Worm (Caenorhabditis elegans) whole organism, young adult: Measurements from ENCODE around the gene C34C12.1.

Experiments
- F33H1.4 ChIP-seq: fragments of 200-800 bp; sonication (Bioruptor generic); IDR thresholded peaks from 2 replicates; pipeline ENCODE4 v1.3.6; 2022; ENCODE audit warnings: missing genetic modification reagents, missing genetic modification characterization, missing compliant biosample characterization
- F37B4.10 ChIP-seq: fragments of 200-800 bp; sonication (Bioruptor generic); IDR thresholded peaks from 2 replicates; pipeline ENCODE4 v1.3.6; 2022; ENCODE audit warnings: missing genetic modification characterization, missing compliant biosample characterization
- F39B2.1 ChIP-seq: fragments of 200-800 bp; sonication (Bioruptor generic); IDR thresholded peaks from 2 replicates; pipeline ENCODE4 v1.3.6; 2022; ENCODE audit warnings: missing genetic modification reagents, missing genetic modification characterization, missing compliant biosample characterization
- F55B11.4 ChIP-seq: sonication (generic microtip); optimal IDR thresholded peaks from 2 replicates; lab custom pipeline; 2016; ENCODE audit warnings: missing compliant biosample characterization, missing genetic modification characterization, borderline replicate concordance; ENCODE audit not compliant: insufficient read depth
- K12H6.12 ChIP-seq: fragments of 200-800 bp; sonication (Bioruptor generic); optimal IDR thresholded peaks from 2 replicates; lab custom pipeline; 2018; ENCODE audit warnings: mild to moderate bottlenecking, missing genetic modification characterization, missing compliant biosample characterization
- T07F8.4 ChIP-seq: sonication (generic microtip); optimal IDR thresholded peaks from 2 replicates; lab custom pipeline; 2016; ENCODE audit warnings: mild to moderate bottlenecking, missing genetic modification characterization, moderate library complexity, missing compliant biosample characterization
- ZK185.1 ChIP-seq: sonication (generic microtip); optimal IDR thresholded peaks from 2 replicates; lab custom pipeline; 2016; ENCODE audit warnings: mild to moderate bottlenecking, missing genetic modification characterization, missing compliant biosample characterization; ENCODE audit not compliant: poor library complexity, severe bottlenecking
- akir-1 ChIP-seq: fragments of 200-800 bp; sonication (Bioruptor generic); optimal IDR thresholded peaks from 2 replicates; lab custom pipeline; 2018; ENCODE audit warnings: mild to moderate bottlenecking, missing genetic modification characterization, moderate library complexity, missing compliant biosample characterization
- atf-7 ChIP-seq: sonication (generic microtip); optimal IDR thresholded peaks from 2 replicates; lab custom pipeline; 2017; ENCODE audit warnings: mild to moderate bottlenecking, missing genetic modification characterization, missing compliant biosample characterization
- attf-3 ChIP-seq: fragments of 200-800 bp; sonication (Bioruptor generic); conservative IDR thresholded peaks from 2 replicates; pipeline ENCODE4 v1.3.6; 2022; ENCODE audit warnings: missing genetic modification reagents, missing genetic modification characterization, missing compliant biosample characterization
- attf-5 ChIP-seq: fragments of 200-800 bp; sonication (Bioruptor generic); optimal IDR thresholded peaks from 2 replicates; lab custom pipeline; 2018; ENCODE audit warnings: mild to moderate bottlenecking, missing genetic modification characterization, missing compliant biosample characterization
- ceh-100 ChIP-seq: fragments of 200-800 bp; sonication (Bioruptor generic); IDR thresholded peaks from 2 replicates; pipeline ENCODE4 v1.3.6; 2022; ENCODE audit warnings: missing genetic modification reagents, missing genetic modification characterization, missing compliant biosample characterization
- ceh-27 ChIP-seq: fragments of 200-800 bp; sonication (Bioruptor generic); optimal IDR thresholded peaks from 2 replicates; lab custom pipeline; 2018; ENCODE audit warnings: mild to moderate bottlenecking, missing genetic modification characterization, moderate library complexity, missing compliant biosample characterization
- ceh-91 ChIP-seq: fragments of 200-800 bp; sonication (Bioruptor generic); IDR thresholded peaks from 2 replicates; pipeline ENCODE4 v1.3.6; 2022; ENCODE audit warnings: missing genetic modification reagents, missing genetic modification characterization, missing compliant biosample characterization
- dpff-1 ChIP-seq: sonication (generic microtip); optimal IDR thresholded peaks from 2 replicates; lab custom pipeline; 2017; ENCODE audit warnings: mild to moderate bottlenecking, missing genetic modification characterization, missing compliant biosample characterization
- dpl-1 ChIP-seq: fragments of 150-350 bp; optimal IDR thresholded peaks from 2 replicates; lab custom pipeline; 2014; ENCODE audit warnings: missing biosample characterization, missing genetic modification reagents, missing genetic modification characterization
- efl-1 ChIP-seq: fragments of 150-350 bp; optimal IDR thresholded peaks from 2 replicates; lab custom pipeline; 2014; ENCODE audit warnings: missing biosample characterization, missing genetic modification reagents, missing genetic modification characterization
- egl-18 ChIP-seq: fragments of 200-800 bp; sonication (Bioruptor generic); IDR thresholded peaks from 2 replicates; pipeline ENCODE4 v1.3.6; 2022; ENCODE audit warnings: missing genetic modification reagents, missing genetic modification characterization, missing compliant biosample characterization
- hlh-26 ChIP-seq: fragments of 200-800 bp; sonication (Bioruptor generic); conservative IDR thresholded peaks from 2 replicates; pipeline ENCODE4 v1.3.6; 2022; ENCODE audit warnings: missing genetic modification reagents, missing genetic modification characterization, missing compliant biosample characterization
- hmg-20 ChIP-seq: fragments of 200-800 bp; sonication (Bioruptor generic); IDR thresholded peaks from 2 replicates; pipeline ENCODE4 v1.3.6; 2022; ENCODE audit warnings: missing genetic modification reagents, missing genetic modification characterization, missing compliant biosample characterization
- lag-1 ChIP-seq: fragments of 200-800 bp; sonication (Bioruptor generic); IDR thresholded peaks from 2 replicates; pipeline ENCODE4 v1.3.6; 2022; ENCODE audit warnings: missing genetic modification reagents, missing genetic modification characterization, missing compliant biosample characterization
- lin-40 ChIP-seq: sonication (generic microtip); optimal IDR thresholded peaks from 2 replicates; lab custom pipeline; 2016; ENCODE audit warnings: missing genetic modification characterization, mild to moderate bottlenecking, missing compliant biosample characterization, missing genotype, missing genetic modification reagents
- madf-3 ChIP-seq: fragments of 200-800 bp; sonication (Bioruptor generic); IDR thresholded peaks from 2 replicates; pipeline ENCODE4 v1.3.6; 2022; ENCODE audit warnings: missing genetic modification reagents, missing genetic modification characterization, missing compliant biosample characterization
- mel-28 ChIP-seq: sonication (generic microtip); optimal IDR thresholded peaks from 2 replicates; lab custom pipeline; 2016; ENCODE audit warnings: borderline replicate concordance, mild to moderate bottlenecking, missing genetic modification characterization, missing compliant biosample characterization
- nfya-1 ChIP-seq: sonication (generic microtip); optimal IDR thresholded peaks from 2 replicates; lab custom pipeline; 2017; ENCODE audit warnings: antibody characterized with exemption, missing compliant biosample characterization, missing genetic modification characterization, borderline replicate concordance; ENCODE audit not compliant: insufficient read depth
- nfyb-1 ChIP-seq: fragments of 200-800 bp; sonication (Bioruptor generic); IDR thresholded peaks from 2 replicates; pipeline ENCODE4 v1.3.6; 2022; ENCODE audit warnings: missing genetic modification reagents, missing genetic modification characterization, missing compliant biosample characterization
- nhr-120 ChIP-seq: fragments of 200-800 bp; sonication (Bioruptor generic); IDR thresholded peaks from 2 replicates; pipeline ENCODE4 v1.3.6; 2022; ENCODE audit warnings: missing genetic modification characterization, missing compliant biosample characterization
- nhr-27 ChIP-seq: fragments of 200-800 bp; sonication (Bioruptor generic); optimal IDR thresholded peaks from 2 replicates; lab custom pipeline; 2018; ENCODE audit warnings: mild to moderate bottlenecking, missing genetic modification characterization, moderate library complexity, missing compliant biosample characterization
- nhr-80 ChIP-seq: sonication (generic microtip); optimal IDR thresholded peaks from 2 replicates; lab custom pipeline; 2016; ENCODE audit warnings: missing genetic modification characterization, missing compliant biosample characterization
- nhr-90 ChIP-seq: sonication (generic microtip); optimal IDR thresholded peaks from 2 replicates; lab custom pipeline; 2016; ENCODE audit warnings: missing genotype, mild to moderate bottlenecking, missing genetic modification characterization, missing compliant biosample characterization
- rec-8 ChIP-seq, 2 experiments: sonication (generic microtip); optimal IDR thresholded peaks; 2 replicates each; lab custom pipeline; 2016; ENCODE audit warnings: mild to moderate bottlenecking in 2 of 2, missing genetic modification characterization in 2 of 2, missing genetic modification reagents in 2 of 2, missing genotype in 2 of 2, missing biosample characterization in 1 of 2, missing compliant biosample characterization in 1 of 2, moderate library complexity in 1 of 2
- repo-1 ChIP-seq: sonication (generic microtip); optimal IDR thresholded peaks from 2 replicates; lab custom pipeline; 2017; ENCODE audit warnings: mild to moderate bottlenecking, missing genetic modification characterization, missing compliant biosample characterization
- rpc-1 ChIP-seq, 2 experiments: fragments of 150-350 bp in 1 of 2; sonication (generic microtip) in 1 of 2; optimal IDR thresholded peaks; 2 replicates each; lab custom pipeline; 2014 to 2018; ENCODE audit warnings: missing biosample characterization in 1 of 2, missing genetic modification characterization in 1 of 2, missing genetic modification reagents in 1 of 2, missing genotype in 1 of 2
- snpc-4 ChIP-seq, 5 experiments: fragments of 150-350 bp in 1 of 5; sonication (generic microtip) in 4 of 5; optimal IDR thresholded peaks; 2 replicates each; lab custom pipeline; 2014 to 2018; ENCODE audit warnings: missing genetic modification characterization in 5 of 5, missing biosample characterization in 3 of 5, antibody characterized with exemption in 2 of 5, mild to moderate bottlenecking in 2 of 5, missing compliant biosample characterization in 2 of 5, missing genotype in 2 of 5, moderate library complexity in 2 of 5, missing genetic modification reagents in 1 of 5
- sptf-2 ChIP-seq: fragments of 200-800 bp; sonication (Bioruptor generic); optimal IDR thresholded peaks from 2 replicates; lab custom pipeline; 2018; ENCODE audit warnings: mild to moderate bottlenecking, missing genetic modification characterization, missing compliant biosample characterization
- zfh-2 ChIP-seq: fragments of 200-800 bp; sonication (Bioruptor generic); conservative IDR thresholded peaks from 2 replicates; pipeline ENCODE4 v1.3.6; 2022; ENCODE audit warnings: missing genetic modification reagents, missing genetic modification characterization, missing compliant biosample characterization
- zim-3 ChIP-seq: sonication (generic microtip); optimal IDR thresholded peaks from 2 replicates; lab custom pipeline; 2017; ENCODE audit warnings: mild to moderate bottlenecking, missing genetic modification characterization, moderate library complexity, missing compliant biosample characterization
- ztf-22 ChIP-seq: fragments of 200-800 bp; sonication (Bioruptor generic); optimal IDR thresholded peaks from 2 replicates; lab custom pipeline; 2018; ENCODE audit warnings: mild to moderate bottlenecking, missing genetic modification characterization, moderate library complexity, missing compliant biosample characterization
- ztf-3 ChIP-seq: fragments of 200-800 bp; sonication (Bioruptor generic); optimal IDR thresholded peaks from 2 replicates; lab custom pipeline; 2018; ENCODE audit warnings: mild to moderate bottlenecking, missing genetic modification characterization, missing compliant biosample characterization

C34C12.1 gene

DNA sequence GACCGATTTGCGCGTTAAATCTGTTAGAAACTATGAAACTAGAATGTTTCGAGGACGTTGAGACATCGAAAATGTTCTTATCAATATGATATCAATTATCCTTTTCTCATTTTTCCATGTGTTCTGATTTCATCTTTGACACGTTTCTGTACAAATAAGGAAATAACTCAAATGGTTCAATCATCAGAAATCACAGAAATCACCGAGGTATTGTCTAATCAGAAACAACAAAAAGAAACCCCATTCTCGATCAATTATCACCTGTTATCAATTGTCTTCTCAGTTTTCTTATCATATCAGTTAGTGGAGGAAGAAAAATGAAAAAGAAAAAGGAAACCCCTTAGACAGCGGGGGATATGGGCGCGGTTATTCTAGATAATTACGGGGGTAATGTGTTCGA is 19.0 kb upstream of the C34C12.1 start:
- TF ChIP-seq akir-1 (no peak), lin-40 (peak; percentile 7), egl-18 (GFP tag; lab: Robert Waterston, UW) (no peak), ceh-27 (GFP tag; lab: Kevin White, UChicago) (no peak), nfyb-1 (GFP tag; lab: Robert Waterston, UW) (no peak), mel-28 (tag; lab: Kevin White, UChicago) (no peak), ceh-100 (GFP tag; lab: Robert Waterston, UW) (no peak), efl-1 (GFP tag; lab: Kevin White, UChicago) (no peak), F39B2.1 (GFP tag; lab: Robert Waterston, UW) (no peak), nhr-80 (tag; lab: Kevin White, UChicago) (peak; percentile 44), zim-3 (tag; lab: Kevin White, UChicago) (no peak), K12H6.12 (tag; lab: Kevin White, UChicago) (no peak)
- TF ChIP-seq, all 124 proteins: peak for 2

DNA sequence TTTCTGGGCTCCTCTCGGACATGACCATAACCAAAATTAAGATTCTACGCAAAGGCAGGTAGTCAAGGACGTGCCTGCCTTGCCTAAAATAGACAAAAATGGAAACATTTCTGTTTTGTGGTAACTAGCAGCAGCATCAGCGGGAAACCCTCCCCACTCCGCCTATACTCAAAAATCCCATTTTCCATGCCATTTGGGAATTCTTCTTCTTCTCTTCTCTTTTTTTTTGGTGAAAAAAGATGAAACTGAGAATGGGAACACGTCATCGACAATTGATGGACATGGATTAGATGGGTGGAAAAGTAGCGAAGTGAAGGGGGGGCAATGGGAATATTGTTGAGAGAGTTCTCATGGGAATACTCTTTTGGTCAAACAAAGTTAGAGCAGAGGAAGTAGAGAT is 17.0 kb upstream of the C34C12.1 start:
- no peak for TF ChIP-seq nhr-120
- TF ChIP-seq dpl-1 (GFP tag; lab: Kevin White, UChicago), result no peak
- TF ChIP-seq T07F8.4 (tag; lab: Kevin White, UChicago), result no peak
- no peak for TF ChIP-seq ztf-22 (GFP tag; lab: Kevin White, UChicago)
- TF ChIP-seq rpc-1 (optimal IDR thresholded peaks at IDR 0.05; lab: Kevin White, UChicago), result no peak
- no peak for TF ChIP-seq rpc-1 (tag; optimal IDR thresholded peaks at IDR 0.05; lab: Kevin White, UChicago)
- no peak for TF ChIP-seq repo-1 (tag; lab: Kevin White, UChicago)
- no peak for TF ChIP-seq snpc-4 (GFP tag; optimal IDR thresholded peaks at IDR 0.05; lab: Kevin White, UChicago)
- TF ChIP-seq snpc-4 (tag; optimal IDR thresholded peaks at IDR 0.05; lab: Kevin White, UChicago), result no peak
- TF ChIP-seq hlh-26, result no peak
- TF ChIP-seq attf-5, result no peak
- TF ChIP-seq attf-3 (GFP tag; lab: Robert Waterston, UW), result no peak
- no peak for TF ChIP-seq F55B11.4 (tag; lab: Kevin White, UChicago)
- no peak for TF ChIP-seq atf-7 (tag; lab: Kevin White, UChicago)
- no peak for TF ChIP-seq nfya-1 (tag; lab: Kevin White, UChicago)
- no peak for TF ChIP-seq sptf-2 (GFP tag; lab: Kevin White, UChicago)
- no peak for TF ChIP-seq dpff-1 (tag; lab: Kevin White, UChicago)
- no peak for TF ChIP-seq ztf-3 (GFP tag; lab: Kevin White, UChicago)

DNA sequence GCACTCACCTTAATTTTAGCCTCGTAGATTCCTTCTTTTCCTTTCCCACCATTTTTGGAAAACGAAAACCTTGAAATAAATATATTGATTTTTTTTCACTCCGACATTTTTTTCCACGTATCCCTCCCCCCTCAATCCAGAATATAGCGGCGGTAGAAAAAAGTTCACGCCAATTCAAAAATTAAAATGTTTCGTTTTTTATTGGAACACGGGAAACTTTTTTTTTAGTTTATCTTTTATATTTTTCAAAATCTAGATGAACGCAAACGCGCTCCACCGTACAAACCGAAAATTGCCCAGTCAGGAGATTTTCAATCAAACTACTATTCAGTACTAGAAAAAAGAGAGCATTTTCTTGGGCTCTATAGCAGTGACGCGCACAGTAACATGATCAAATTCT is 10.0 kb upstream of the C34C12.1 start, which contains the start of gene spe-41:
Gene spe-41 (minus strand): TSS at position 72 of the 400 bp plus-strand sequence.
- TF ChIP-seq lag-1 (GFP tag; lab: Robert Waterston, UW) (no peak), dpff-1 (tag; lab: Kevin White, UChicago) (no peak), hlh-26 (no peak)
- TF ChIP-seq, all 124 proteins: peak for 0

ce11 chrIII:3452563-3453210 is 1.5 kb upstream of the C34C12.1 start, which contains the start of the genes K01A11.3 and C34C12.12:
K01A11.3 (minus strand) TSS chrIII:3452613.
C34C12.12 (plus strand) TSS chrIII:3453194.
- TF ChIP-seq F37B4.10 (0 out of 2 replicates have a peak, but pooled peaks have one; percentile 27), zfh-2 (GFP tag; lab: Robert Waterston, UW) (0 out of 2 replicates have a peak, but pooled peaks have one; percentile 21), nhr-27 (tag; lab: Kevin White, UChicago) (no peak), madf-3 (GFP tag; lab: Robert Waterston, UW) (no peak), F33H1.4 (GFP tag; lab: Robert Waterston, UW) (no peak), ZK185.1 (tag; lab: Kevin White, UChicago) (no peak), lag-1 (GFP tag; lab: Robert Waterston, UW) (no peak), hlh-26 (no peak), ceh-91 (GFP tag; lab: Robert Waterston, UW) (no peak), rec-8 (tag; optimal IDR thresholded peaks at IDR 0.05; lab: Kevin White, UChicago) (no peak), hmg-20 (GFP tag; lab: Robert Waterston, UW) (no peak), nhr-90 (tag; lab: Kevin White, UChicago) (no peak), F39B2.1 (GFP tag; lab: Robert Waterston, UW) (no peak)
